Fruit fly (Drosophila melanogaster) S2 (cell line): Measurements from ENCODE around the gene CG31404.

Experiments used
- CG8478 ChIP-seq: fragments of >200 bp; optimal IDR thresholded peaks from 2 replicates; lab custom pipeline; 2018
- CTCF ChIP-seq, 2 experiments: fragments of >200 bp; optimal IDR thresholded peaks; 2 replicates each; lab custom pipeline; 2018

CG31404 gene

DNA sequence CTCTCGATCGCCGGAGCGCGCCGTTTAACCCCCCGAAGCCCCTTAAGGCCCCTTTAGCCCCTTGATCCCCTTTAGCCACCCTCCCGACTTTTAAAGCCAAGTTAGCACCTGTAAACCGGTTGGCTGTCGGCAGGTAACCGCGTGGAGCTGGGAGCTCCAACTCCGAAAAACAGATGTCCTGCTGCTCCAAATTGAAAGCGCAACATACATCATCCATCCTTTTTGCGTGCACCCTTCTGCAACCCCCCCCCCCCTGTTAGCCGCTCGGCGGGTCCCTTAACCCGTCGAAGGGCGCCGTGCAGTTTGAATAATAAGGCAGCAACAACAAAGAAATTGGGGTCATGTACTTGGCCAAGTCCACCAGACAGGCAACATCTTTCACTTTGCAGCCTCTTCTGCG, 47.1 kb downstream of the CG31404 start:
- TF ChIP-seq CTCF (optimal IDR thresholded peaks at IDR 0.05; lab: Kevin White, UChicago) (no peak), CG8478 (lab: Kevin White, UChicago) (no peak)

DNA sequence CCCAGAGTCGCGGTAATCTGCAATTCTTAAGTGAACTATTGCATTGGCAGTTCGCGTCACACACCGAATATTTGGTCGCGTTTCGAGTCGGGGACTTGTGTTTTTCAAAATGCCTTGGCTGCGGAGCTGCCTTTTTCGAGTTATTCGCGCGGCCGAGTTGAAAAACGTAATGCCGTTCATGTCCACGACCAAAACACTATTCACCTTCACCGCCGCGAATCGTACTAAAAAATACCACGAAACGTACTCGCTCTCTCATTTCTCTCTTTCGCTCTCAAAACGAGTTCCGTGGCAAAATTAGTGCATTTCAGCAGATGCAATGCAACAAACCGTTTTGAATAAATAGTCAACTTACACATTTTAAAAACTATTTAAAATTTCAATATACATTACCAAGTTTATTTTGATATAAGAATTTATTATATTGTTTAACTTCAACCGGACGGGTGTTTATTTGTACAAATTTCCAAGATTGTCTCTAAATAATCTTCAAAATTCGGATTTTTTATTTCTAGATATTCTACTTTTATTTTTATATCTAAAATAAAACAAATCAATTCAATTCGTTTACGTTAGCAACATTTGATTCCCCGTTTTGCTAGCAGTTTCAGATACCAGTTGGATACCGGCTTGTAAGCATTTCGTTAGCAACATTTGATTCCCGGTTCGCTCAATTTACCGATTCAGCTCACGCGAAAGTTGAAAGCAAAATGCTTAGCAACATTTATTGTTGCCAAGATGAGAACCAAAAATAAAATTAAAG, 49.6 kb downstream of the CG31404 start, which contains the start of gene Delta:
TSS of gene Delta (minus strand) at position 175 of the 763 bp plus-strand sequence.
- TF ChIP-seq CTCF (optimal IDR thresholded peaks at IDR 0.05; lab: Kevin White, UChicago): no peak
- TF ChIP-seq CG8478 (lab: Kevin White, UChicago): no peak
